Worm (Caenorhabditis elegans) whole organism, young adult: ENCODE results near the gene igcm-4.

Source experiments
- B0336.3 ChIP-seq: fragments of 200-800 bp; sonication (Bioruptor generic); IDR thresholded peaks from 2 replicates; pipeline ENCODE4 v1.3.6; 2022; ENCODE audit warnings: missing genetic modification characterization, missing compliant biosample characterization
- ama-1 ChIP-seq, 3 experiments: fragments of 150-350 bp in 1 of 3; sonication (generic microtip) in 2 of 3; optimal IDR thresholded peaks; 2 replicates each; lab custom pipeline; 2014 to 2018; ENCODE audit warnings: missing biosample characterization in 2 of 3, missing genetic modification characterization in 2 of 3, missing genetic modification reagents in 2 of 3
- hmg-1.2 ChIP-seq: fragments of 200-800 bp; sonication (Bioruptor generic); IDR thresholded peaks from 2 replicates; pipeline ENCODE4 v1.3.6; 2022; ENCODE audit warnings: missing genetic modification reagents, missing genetic modification characterization, missing compliant biosample characterization
- repo-1 ChIP-seq: sonication (generic microtip); optimal IDR thresholded peaks from 2 replicates; lab custom pipeline; 2017; ENCODE audit warnings: mild to moderate bottlenecking, missing genetic modification characterization, missing compliant biosample characterization
- xnd-1 ChIP-seq: sonication (generic microtip); optimal IDR thresholded peaks from 2 replicates; lab custom pipeline; 2016; ENCODE audit warnings: missing genotype, missing genetic modification reagents, missing genetic modification characterization, missing compliant biosample characterization

ce11 chrX:2084019-2084418 is 37.9 kb upstream of the igcm-4 start, which contains the start of gene F49H12.3:
- TF ChIP-seq ama-1 (optimal IDR thresholded peaks at IDR 0.05; lab: Kevin White, UChicago) (no peak), ama-1 (GFP tag; optimal IDR thresholded peaks at IDR 0.05; lab: Kevin White, UChicago) (no peak), repo-1 (tag; lab: Kevin White, UChicago) (no peak), xnd-1 (tag; lab: Kevin White, UChicago) (no peak), hmg-1.2 (GFP tag; lab: Robert Waterston, UW) (no peak), B0336.3 (GFP tag; lab: Robert Waterston, UW) (no peak)
